Fruit fly (Drosophila melanogaster): Measurements from ENCODE around the gene Acp24A4.

The Acp24A4 gene

dm6 chr2L:3657349-3658142 is 36.2 kb downstream of the Acp24A4 start (continued):
- TF ChIP-seq CG4854 (GFP tag; optimal IDR thresholded peaks at IDR 0.05) (peak; percentile 67), dysf (GFP tag; IDR thresholded peaks at IDR 0.05) (peak; percentile 3; the same call in 1 of the 3 replicates), sug (tag; optimal IDR thresholded peaks at IDR 0.05) (peak; percentile 54), so (GFP tag; IDR thresholded peaks at IDR 0.05) (no peak; the same call in 2 of the 3 replicates), CG11456 (GFP tag; IDR thresholded peaks at IDR 0.05) (peak; percentile 89), CG4820 (GFP tag; optimal IDR thresholded peaks at IDR 0.05) (peak; percentile 51), mam (GFP tag; optimal IDR thresholded peaks at IDR 0.05) (peak; percentile 30), Pdp1 (GFP tag; optimal IDR thresholded peaks at IDR 0.05) (peak; percentile 50 to 74), sens-2 (GFP tag; IDR thresholded peaks at IDR 0.05) (no peak), CG4404 (GFP tag; IDR thresholded peaks at IDR 0.05) (no peak), ci (GFP tag; IDR thresholded peaks at IDR 0.05) (peak; percentile 84; the same call in 2 of the 3 replicates), CG14014 (GFP tag; IDR thresholded peaks at IDR 0.05) (0 out of 2 replicates have a peak, but pooled peaks have one; percentile 35), CG1792 (GFP tag; optimal IDR thresholded peaks at IDR 0.05) (peak; percentile 54), CG11723 (GFP tag; optimal IDR thresholded peaks at IDR 0.05) (no peak), lmd (GFP tag; IDR thresholded peaks at IDR 0.05) (peak; percentile 55), HmgZ (tag; optimal IDR thresholded peaks at IDR 0.05) (peak; percentile 92), Dref (GFP tag; IDR thresholded peaks at IDR 0.05) (no peak), trem (tag; optimal IDR thresholded peaks at IDR 0.05) (peak; percentile 47), Ssrp (tag; optimal IDR thresholded peaks at IDR 0.05) (no peak), CG31388 (GFP tag; optimal IDR thresholded peaks at IDR 0.05) (peak; percentile 0), Doc3 (GFP tag; IDR thresholded peaks at IDR 0.05; ENCODE audit: partially characterized antibody) (no peak), gcm2 (GFP tag; optimal IDR thresholded peaks at IDR 0.05) (peak; percentile 18), croc (GFP tag; conservative IDR thresholded peaks at IDR 0.05) (peak; percentile 34; the same call in 1 of the 3 replicates), BtbVII (GFP tag; optimal IDR thresholded peaks at IDR 0.05) (no peak), oc (tag; optimal IDR thresholded peaks at IDR 0.05) (peak; percentile 38), CG32767 (GFP tag; IDR thresholded peaks at IDR 0.05) (peak; percentile 80), maf-S (GFP tag; optimal IDR thresholded peaks at IDR 0.05) (no peak), ewg (GFP tag; optimal IDR thresholded peaks at IDR 0.05) (peak; percentile 42), wek (GFP tag; optimal IDR thresholded peaks at IDR 0.05) (peak; percentile 38), repo (GFP tag; optimal IDR thresholded peaks at IDR 0.05) (peak; percentile 15), bsh (GFP tag; optimal IDR thresholded peaks at IDR 0.05) (peak in 1 of 2 experiments; percentile 39), Six4 (GFP tag; optimal IDR thresholded peaks at IDR 0.05) (peak; percentile 6), CG15073 (GFP tag; optimal IDR thresholded peaks at IDR 0.05) (no peak), Dad (GFP tag; optimal IDR thresholded peaks at IDR 0.05) (peak; percentile 35), luna (GFP tag; optimal IDR thresholded peaks at IDR 0.05) (no peak), CG2678 (tag; optimal IDR thresholded peaks at IDR 0.05) (no peak), tll (GFP tag; optimal IDR thresholded peaks at IDR 0.05) (no peak), dmrt11E (tag; optimal IDR thresholded peaks at IDR 0.05) (peak; percentile 45), gt (GFP tag; IDR thresholded peaks at IDR 0.05) (no peak), NfI (GFP tag; optimal IDR thresholded peaks at IDR 0.05) (peak; percentile 59), chm (GFP tag; IDR thresholded peaks at IDR 0.05) (no peak), CG14860 (GFP tag; IDR thresholded peaks at IDR 0.05; ENCODE audit: partially characterized antibody) (no peak), grau (tag; optimal IDR thresholded peaks at IDR 0.05) (peak; percentile 49), Meics (GFP tag; optimal IDR thresholded peaks at IDR 0.05) (peak; percentile 41), CG7987 (GFP tag; optimal IDR thresholded peaks at IDR 0.05) (peak; percentile 75), CG9797 (GFP tag; optimal IDR thresholded peaks at IDR 0.05) (no peak), CG9437 (GFP tag; optimal IDR thresholded peaks at IDR 0.05) (no peak), ken (GFP tag; IDR thresholded peaks at IDR 0.05) (peak; percentile 72), fu2 (GFP tag; optimal IDR thresholded peaks at IDR 0.05) (no peak)

Measured in whole organism, embryonic.